Fruit fly (Drosophila melanogaster) whole organism, pupa: ENCODE data around the gene aqz.
A peak's percentile ranks its signal among the peaks of the same experiment; 100 is the strongest.

Source experiments
- CG12605 ChIP-seq: fragments of 200-800 bp; sonication (Bioruptor generic); IDR thresholded peaks from 2 replicates; pipeline ENCODE4 v1.3.6; 2022; ENCODE audit warnings: missing biosample characterization, missing genetic modification characterization
- CG14655 ChIP-seq: fragments of 200-800 bp; sonication (Bioruptor generic); optimal IDR thresholded peaks from 3 replicates; lab custom pipeline; 2017; ENCODE audit warnings: mild to moderate bottlenecking, missing biosample characterization, missing genetic modification reagents, missing genetic modification characterization
- CG34367 ChIP-seq: fragments of 200-800 bp; sonication (Bioruptor generic); optimal IDR thresholded peaks from 2 replicates; lab custom pipeline; 2018; ENCODE audit warnings: missing biosample characterization, mild to moderate bottlenecking, missing genetic modification characterization
- CG4496 ChIP-seq: fragments of 200-800 bp; sonication (Bioruptor generic); IDR thresholded peaks from 3 replicates; pipeline ENCODE4 v1.3.6; 2022; ENCODE audit warnings: missing biosample characterization, missing genetic modification characterization
- CG9948 ChIP-seq: fragments of 200-800 bp; sonication (Bioruptor generic); optimal IDR thresholded peaks from 2 replicates; lab custom pipeline; 2018; ENCODE audit warnings: missing biosample characterization, mild to moderate bottlenecking, missing genetic modification characterization, moderate library complexity
- EcR ChIP-seq: fragments of 200-800 bp; sonication (Bioruptor generic); optimal IDR thresholded peaks from 3 replicates; lab custom pipeline; 2019; ENCODE audit warnings: missing biosample characterization, missing genetic modification characterization, mild to moderate bottlenecking, moderate library complexity, missing genetic modification reagents
- Ets98B ChIP-seq: fragments of 200-800 bp; sonication (Bioruptor generic); IDR thresholded peaks from 2 replicates; pipeline ENCODE4 v1.3.6; 2022; ENCODE audit warnings: missing biosample characterization, missing genetic modification characterization
- Snoo ChIP-seq: fragments of 200-800 bp; sonication (Bioruptor generic); optimal IDR thresholded peaks from 3 replicates; lab custom pipeline; 2017; ENCODE audit warnings: missing biosample characterization, mild to moderate bottlenecking, missing genetic modification characterization, inconsistent platforms

DNA sequence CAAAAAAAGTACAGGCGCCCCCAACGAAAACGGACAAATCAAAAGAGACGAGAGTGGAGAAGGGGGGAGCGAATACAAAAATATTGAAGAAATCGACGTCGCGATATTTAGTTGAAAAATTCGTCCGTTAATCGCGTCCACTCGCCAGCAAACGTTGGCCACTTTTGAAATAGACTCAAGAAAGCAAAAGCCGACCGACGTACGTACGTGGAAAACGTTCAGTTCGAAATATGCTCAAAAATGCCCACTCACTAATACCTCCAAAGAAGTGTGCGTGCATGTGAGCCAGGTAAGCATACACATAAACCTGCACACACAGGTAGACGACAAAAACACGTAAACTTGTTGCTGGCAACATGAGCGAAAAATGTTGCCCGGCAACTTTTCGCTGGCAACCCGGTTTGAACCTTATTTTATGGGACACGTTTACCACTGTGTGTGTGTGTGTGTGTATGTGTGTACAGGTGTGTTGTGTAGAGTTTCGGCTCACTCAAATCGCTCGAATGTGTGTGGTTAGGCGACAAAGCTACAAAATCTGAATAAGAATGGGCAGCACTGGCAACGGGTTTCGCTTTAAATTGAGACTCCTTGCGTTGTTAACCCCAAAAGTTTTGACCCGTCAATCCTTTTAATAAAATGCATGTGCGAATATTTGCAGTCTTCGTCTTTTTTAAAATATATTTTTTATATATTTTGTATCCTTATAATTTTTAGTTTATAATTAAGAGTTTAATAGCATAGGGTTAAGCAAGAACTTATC, 37.2 kb upstream of the aqz start:
- TF ChIP-seq CG12605 (peak; percentile 17; the same call in 1 of the 2 replicates), Snoo (tag; lab: Kevin White, UChicago) (no peak), CG14655 (GFP tag; lab: Kevin White, UChicago) (peak; percentile 74), CG9948 (tag; lab: Kevin White, UChicago) (peak; percentile 74), CG34367 (tag; lab: Kevin White, UChicago) (peak; percentile 74), Ets98B (GFP tag; lab: Robert Waterston, UW) (no peak), CG4496 (peak; percentile 59; the same call in 2 of the 3 replicates), EcR (peak; percentile 56)
